5 fruit fly cellular contexts compared by ENCODE assay signal in the genomic region with DNA sequence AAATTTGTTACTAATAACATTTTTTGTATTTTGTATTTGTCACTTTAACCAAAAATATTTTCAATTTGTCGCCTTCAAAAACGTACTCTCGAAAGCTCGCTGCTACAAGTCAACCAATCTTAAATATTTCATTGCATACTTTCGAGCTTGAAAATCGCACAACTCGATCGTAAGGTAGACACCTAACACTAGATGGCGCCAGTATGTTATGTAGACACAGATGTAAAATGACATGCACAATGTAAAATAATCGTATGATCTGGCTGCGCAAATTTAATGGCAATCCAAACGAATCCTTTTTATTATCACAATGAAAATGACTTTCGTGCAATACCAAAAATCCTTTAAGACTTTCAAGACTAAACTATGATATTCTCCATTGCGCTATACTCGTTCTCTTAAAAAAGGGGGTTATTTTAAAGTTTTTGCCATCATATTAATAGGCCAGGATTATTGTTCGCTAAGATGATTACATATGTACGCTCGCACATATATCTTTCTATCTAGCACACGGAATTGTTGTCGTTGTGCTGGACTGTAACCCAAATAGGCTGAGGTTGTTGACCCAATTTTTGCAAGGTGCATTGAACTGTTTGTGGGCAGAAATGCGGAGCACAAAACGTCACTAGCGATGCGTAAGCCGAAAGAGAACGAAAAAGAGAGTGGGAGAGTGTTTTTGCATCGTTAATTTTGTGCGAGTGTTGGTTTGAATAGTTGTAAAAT.
TF ChIP-seq lines count a peak whose summit lies in the region.

No protein-coding gene starts in this region.

TF ChIP-seq in whole organism, adult, 20 proteins besides CTCF, POLR2A, EP300 and RAD21 (continued from another document):
- TF ChIP-seq Mnt (GFP tag; optimal IDR thresholded peaks at IDR 0.05; lab: Kevin White, UChicago) (no peak), CG11617 (GFP tag; optimal IDR thresholded peaks at IDR 0.05; lab: Kevin White, UChicago) (no peak), CG12768 (GFP tag; optimal IDR thresholded peaks at IDR 0.05; lab: Kevin White, UChicago) (no peak)
TF ChIP-seq in whole organism, adult: peak in this region for 8.

TF ChIP-seq in whole organism, embryonic, 481 proteins besides CTCF, POLR2A, EP300 and RAD21 (continued from another document and continues in another):
- peak; percentile 86 for TF ChIP-seq Jarid2 (GFP tag; optimal IDR thresholded peaks at IDR 0.05; lab: Kevin White, UChicago)
- TF ChIP-seq CG31224 (GFP tag; IDR thresholded peaks at IDR 0.05; lab: Robert Waterston, UW), result peak; percentile 39; the same call in 1 of the 2 replicates
- peak; percentile 59 for TF ChIP-seq CG2120 (GFP tag; optimal IDR thresholded peaks at IDR 0.05; lab: Kevin White, UChicago)
- no peak for TF ChIP-seq Hr39 (optimal IDR thresholded peaks at IDR 0.05; lab: Kevin White, UChicago)
- no peak for TF ChIP-seq ham (GFP tag; IDR thresholded peaks at IDR 0.05; lab: Robert Waterston, UW)
- TF ChIP-seq CG11398 (GFP tag; optimal IDR thresholded peaks at IDR 0.05; lab: Kevin White, UChicago), result peak; percentile 45
- peak; percentile 54; the same call in 1 of the 3 replicates for TF ChIP-seq CG34422 (GFP tag; IDR thresholded peaks at IDR 0.05; lab: Robert Waterston, UW)
- TF ChIP-seq zen (tag; optimal IDR thresholded peaks at IDR 0.05; lab: Kevin White, UChicago), result peak; percentile 76
- TF ChIP-seq Nf-YB (GFP tag; optimal IDR thresholded peaks at IDR 0.05; lab: Kevin White, UChicago), result peak; percentile 60
- no peak; the same call in 1 of the 2 replicates for TF ChIP-seq sens-2 (GFP tag; IDR thresholded peaks at IDR 0.05; lab: Robert Waterston, UW)
- TF ChIP-seq CG12744 (GFP tag; optimal IDR thresholded peaks at IDR 0.05; lab: Kevin White, UChicago), result peak; percentile 24
- TF ChIP-seq wdn (GFP tag; IDR thresholded peaks at IDR 0.05; lab: Robert Waterston, UW), result no peak
- peak; percentile 64 for TF ChIP-seq CG6765 (GFP tag; optimal IDR thresholded peaks at IDR 0.05; lab: Kevin White, UChicago)
- no peak for TF ChIP-seq pros (GFP tag; optimal IDR thresholded peaks at IDR 0.05; lab: Kevin White, UChicago)
- TF ChIP-seq CG12104 (GFP tag; optimal IDR thresholded peaks at IDR 0.05; lab: Kevin White, UChicago), result peak; percentile 64
- TF ChIP-seq Atf3 (GFP tag; optimal IDR thresholded peaks at IDR 0.05; lab: Kevin White, UChicago), result peak; percentile 59
- peak; percentile 50 for TF ChIP-seq Ssrp (tag; optimal IDR thresholded peaks at IDR 0.05; lab: Kevin White, UChicago)
- peak; percentile 48; the same call in 2 of the 3 replicates for TF ChIP-seq Aef1 (GFP tag; IDR thresholded peaks at IDR 0.05; lab: Robert Waterston, UW)
- TF ChIP-seq Ada2b (GFP tag; IDR thresholded peaks at IDR 0.05; lab: Robert Waterston, UW), result peak; percentile 29; the same call in 1 of the 2 replicates
- peak; percentile 37; the same call in 1 of the 2 replicates for TF ChIP-seq H2.0 (GFP tag; IDR thresholded peaks at IDR 0.05; lab: Robert Waterston, UW)
- 0 out of 2 replicates have a peak, but pooled peaks have one; percentile 8 for TF ChIP-seq gsb (GFP tag; IDR thresholded peaks at IDR 0.05; lab: Robert Waterston, UW)
- TF ChIP-seq gt (GFP tag; IDR thresholded peaks at IDR 0.05; lab: Robert Waterston, UW), result no peak
- peak; percentile 74 for TF ChIP-seq Mad (GFP tag; optimal IDR thresholded peaks at IDR 0.05; lab: Kevin White, UChicago)
- TF ChIP-seq CG10959 (GFP tag; IDR thresholded peaks at IDR 0.05; lab: Robert Waterston, UW), result 0 out of 2 replicates have a peak, but pooled peaks have one; percentile 42
- peak; percentile 59; the same call in 1 of the 2 replicates for TF ChIP-seq ara (GFP tag; IDR thresholded peaks at IDR 0.05; lab: Robert Waterston, UW)
- TF ChIP-seq Myb (GFP tag; optimal IDR thresholded peaks at IDR 0.05; lab: Kevin White, UChicago), result peak; percentile 68
- TF ChIP-seq CG3407 (GFP tag; optimal IDR thresholded peaks at IDR 0.05; lab: Kevin White, UChicago), result peak; percentile 54
- TF ChIP-seq sqz (GFP tag; optimal IDR thresholded peaks at IDR 0.05; lab: Kevin White, UChicago), result peak; percentile 63

TF ChIP-seq in whole organism, prepupa, 60 proteins besides CTCF, POLR2A, EP300 and RAD21 (continued from another document and continues in another):
- TF ChIP-seq CG6163 (GFP tag; IDR thresholded peaks at IDR 0.05; lab: Robert Waterston, UW) (peak; percentile 43; the same call in 1 of the 3 replicates), topi (GFP tag; optimal IDR thresholded peaks at IDR 0.05; lab: Kevin White, UChicago) (peak; percentile 53), fd85E (GFP tag; optimal IDR thresholded peaks at IDR 0.05; lab: Kevin White, UChicago) (no peak), fkh (GFP tag; optimal IDR thresholded peaks at IDR 0.05; lab: Kevin White, UChicago) (peak; percentile 54), Hr39 (GFP tag; optimal IDR thresholded peaks at IDR 0.05; lab: Kevin White, UChicago) (peak; percentile 39), CG6792 (GFP tag; optimal IDR thresholded peaks at IDR 0.05; lab: Kevin White, UChicago) (peak; percentile 21), acj6 (GFP tag; optimal IDR thresholded peaks at IDR 0.05; lab: Kevin White, UChicago) (peak; percentile 43), achi (GFP tag; optimal IDR thresholded peaks at IDR 0.05; lab: Kevin White, UChicago) (no peak), CG11902 (GFP tag; optimal IDR thresholded peaks at IDR 0.05; lab: Kevin White, UChicago) (no peak), spab (GFP tag; optimal IDR thresholded peaks at IDR 0.05; lab: Kevin White, UChicago) (no peak), Sox14 (GFP tag; optimal IDR thresholded peaks at IDR 0.05; lab: Kevin White, UChicago) (peak; percentile 51), salr (GFP tag; optimal IDR thresholded peaks at IDR 0.05; lab: Kevin White, UChicago) (no peak), cyc (GFP tag; optimal IDR thresholded peaks at IDR 0.05; lab: Kevin White, UChicago) (peak; percentile 64), CG6276 (GFP tag; optimal IDR thresholded peaks at IDR 0.05; lab: Kevin White, UChicago) (no peak), CG11762 (GFP tag; optimal IDR thresholded peaks at IDR 0.05; lab: Kevin White, UChicago; ENCODE audit: insufficient read depth) (no peak), CG1621 (tag; optimal IDR thresholded peaks at IDR 0.05; lab: Kevin White, UChicago) (no peak), CG6854 (GFP tag; optimal IDR thresholded peaks at IDR 0.05; lab: Kevin White, UChicago) (no peak), Met (GFP tag; optimal IDR thresholded peaks at IDR 0.05; lab: Kevin White, UChicago) (peak; percentile 60), CG34406 (GFP tag; optimal IDR thresholded peaks at IDR 0.05; lab: Kevin White, UChicago) (no peak), Hr4 (GFP tag; optimal IDR thresholded peaks at IDR 0.05; lab: Kevin White, UChicago) (peak; percentile 49), CG10669 (GFP tag; optimal IDR thresholded peaks at IDR 0.05; lab: Kevin White, UChicago) (peak; percentile 36), CG8119 (GFP tag; IDR thresholded peaks at IDR 0.05; lab: Robert Waterston, UW) (no peak), CG32006 (GFP tag; optimal IDR thresholded peaks at IDR 0.05; lab: Kevin White, UChicago) (peak; percentile 7), Eip93F (GFP tag; optimal IDR thresholded peaks at IDR 0.05; lab: Kevin White, UChicago) (no peak), CG3919 (GFP tag; optimal IDR thresholded peaks at IDR 0.05; lab: Kevin White, UChicago) (peak; percentile 68), Eip75B (GFP tag; optimal IDR thresholded peaks at IDR 0.05; lab: Kevin White, UChicago) (peak; percentile 70), Smox (GFP tag; optimal IDR thresholded peaks at IDR 0.05; lab: Kevin White, UChicago) (no peak), CG10631 (GFP tag; optimal IDR thresholded peaks at IDR 0.05; lab: Kevin White, UChicago) (no peak), lz (GFP tag; optimal IDR thresholded peaks at IDR 0.05; lab: Kevin White, UChicago) (peak; percentile 59), CG6808 (GFP tag; optimal IDR thresholded peaks at IDR 0.05; lab: Kevin White, UChicago) (no peak), OdsH (GFP tag; optimal IDR thresholded peaks at IDR 0.05; lab: Kevin White, UChicago) (no peak)

TF ChIP-seq in whole organism, pupa, 21 proteins besides CTCF, POLR2A, EP300 and RAD21 (continued from another document):
- TF ChIP-seq Pif1B (GFP tag; optimal IDR thresholded peaks at IDR 0.05; lab: Kevin White, UChicago) (no peak), CG32121 (GFP tag; IDR thresholded peaks at IDR 0.05; lab: Robert Waterston, UW) (no peak), CG9948 (tag; optimal IDR thresholded peaks at IDR 0.05; lab: Kevin White, UChicago) (no peak), EcR (GFP tag; optimal IDR thresholded peaks at IDR 0.05; lab: Kevin White, UChicago) (peak; percentile 98)
TF ChIP-seq in whole organism, pupa: peak in this region for 9.

TF ChIP-seq in whole organism, wandering third instar larva, 38 proteins besides CTCF, POLR2A, EP300 and RAD21 (continued from another document):
- TF ChIP-seq dl (GFP tag; optimal IDR thresholded peaks at IDR 0.05; lab: Kevin White, UChicago; ENCODE audit: insufficient read depth in 1 of 2, partially characterized antibody in 2 of 2), result peak; percentile 21 to 50
- peak; percentile 68 for TF ChIP-seq Myc (optimal IDR thresholded peaks at IDR 0.05; lab: Kevin White, UChicago)
- TF ChIP-seq brk (GFP tag; optimal IDR thresholded peaks at IDR 0.05; lab: Kevin White, UChicago), result peak; percentile 14
- TF ChIP-seq HLH106 (tag; optimal IDR thresholded peaks at IDR 0.05; lab: Kevin White, UChicago), result peak; percentile 51
- TF ChIP-seq pan (optimal IDR thresholded peaks at IDR 0.05; lab: Kevin White, UChicago), result no peak
- no peak for TF ChIP-seq GATAd (GFP tag; optimal IDR thresholded peaks at IDR 0.05; lab: Kevin White, UChicago)
- peak; percentile 25 for TF ChIP-seq Hr83 (GFP tag; optimal IDR thresholded peaks at IDR 0.05; lab: Kevin White, UChicago; ENCODE audit: poor library complexity, severe bottlenecking)
- peak; percentile 35 for TF ChIP-seq fru (GFP tag; optimal IDR thresholded peaks at IDR 0.05; lab: Kevin White, UChicago)
- TF ChIP-seq h (GFP tag; optimal IDR thresholded peaks at IDR 0.05; lab: Kevin White, UChicago), result peak; percentile 39
- TF ChIP-seq CG9705 (GFP tag; optimal IDR thresholded peaks at IDR 0.05; lab: Kevin White, UChicago), result peak; percentile 29
TF ChIP-seq in whole organism, wandering third instar larva: peak in this region for 19.
